Worm (Caenorhabditis elegans) whole organism, mixed stage, embryonic: ENCODE measurements around the gene C43F9.7.

Experiments
- ces-1 ChIP-seq: fragments of 150-350 bp; optimal IDR thresholded peaks from 2 replicates; lab custom pipeline; 2014; ENCODE audit warnings: missing biosample characterization, missing genetic modification reagents, missing genetic modification characterization
- lin-13 ChIP-seq: fragments of 150-350 bp; optimal IDR thresholded peaks from 2 replicates; lab custom pipeline; 2014; ENCODE audit warnings: missing biosample characterization, missing genetic modification characterization
- nhr-76 ChIP-seq: sonication (generic microtip); optimal IDR thresholded peaks from 2 replicates; lab custom pipeline; 2017; ENCODE audit warnings: missing biosample characterization, missing genetic modification characterization
- pha-4 ChIP-seq: fragments of 150-350 bp; optimal IDR thresholded peaks from 2 replicates; lab custom pipeline; 2018; ENCODE audit warnings: missing biosample characterization, missing genetic modification reagents, missing genetic modification characterization

ce11 chrIV:10589072-10589471 is 4.4 kb downstream of the C43F9.7 start, which contains the start of gene C43F9.4:
- TF ChIP-seq ces-1 (GFP tag; lab: Kevin White, UChicago) (no peak), nhr-76 (tag; lab: Kevin White, UChicago) (no peak), lin-13 (tag; lab: Kevin White, UChicago) (no peak), pha-4 (tag; lab: Kevin White, UChicago) (no peak)
